2 fruit fly cellular contexts compared by ENCODE assay signal in the genomic region with DNA sequence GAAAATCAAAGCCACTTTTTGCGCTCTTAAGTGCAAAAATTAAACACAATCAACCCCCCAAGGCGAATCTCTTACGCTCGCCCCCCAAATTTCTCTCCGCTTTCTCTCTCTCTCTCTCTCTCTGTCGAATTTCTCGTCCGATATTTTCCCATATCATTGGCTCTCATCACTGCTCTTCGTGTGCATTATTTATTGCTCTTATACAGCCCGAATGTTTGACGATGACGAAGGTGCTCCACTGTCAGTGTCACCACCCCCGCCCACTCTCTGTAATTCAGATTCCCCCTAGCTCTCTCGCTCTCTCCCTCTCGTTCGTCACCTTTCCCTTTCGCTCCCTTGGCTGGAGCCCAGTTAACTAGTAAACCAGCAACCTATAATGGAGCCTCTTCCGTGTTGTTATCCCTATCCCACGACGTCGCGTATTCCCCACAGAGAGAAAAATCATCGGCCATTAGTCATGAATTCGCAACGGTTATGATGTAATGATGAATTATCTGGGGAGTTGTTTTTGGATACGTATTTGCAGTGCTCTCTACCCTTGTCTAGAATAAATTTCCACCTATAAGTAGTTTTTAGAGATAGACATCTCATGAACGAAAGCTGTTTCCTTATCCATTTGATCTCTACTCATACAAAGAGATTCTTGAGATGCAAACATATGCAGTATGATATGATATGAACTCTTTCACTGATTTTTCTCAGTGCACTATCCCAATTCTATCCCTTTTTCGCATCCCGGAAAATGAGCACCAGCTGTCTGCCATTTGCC.
TF ChIP-seq lines count a peak whose summit lies in the region.

No protein-coding gene starts in this region.

TF ChIP-seq in whole organism, embryonic, 481 proteins besides CTCF, POLR2A, EP300 and RAD21 (continued from another document and continues in another):
- TF ChIP-seq CG14965 (GFP tag; optimal IDR thresholded peaks at IDR 0.05; lab: Kevin White, UChicago; ENCODE audit: borderline replicate concordance) (no peak), Nf-YC (tag; optimal IDR thresholded peaks at IDR 0.05; lab: Kevin White, UChicago) (peak; percentile 3), trh (GFP tag; optimal IDR thresholded peaks at IDR 0.05; lab: Kevin White, UChicago) (no peak), Max (GFP tag; optimal IDR thresholded peaks at IDR 0.05; lab: Kevin White, UChicago) (peak; percentile 26), NK7.1 (GFP tag; optimal IDR thresholded peaks at IDR 0.05; lab: Kevin White, UChicago) (peak; percentile 19), Deaf1 (tag; optimal IDR thresholded peaks at IDR 0.05; lab: Kevin White, UChicago) (peak; percentile 83), Mad (GFP tag; optimal IDR thresholded peaks at IDR 0.05; lab: Kevin White, UChicago) (no peak), da (GFP tag; optimal IDR thresholded peaks at IDR 0.05; lab: Kevin White, UChicago) (peak; percentile 26), Atf3 (GFP tag; optimal IDR thresholded peaks at IDR 0.05; lab: Kevin White, UChicago) (peak; percentile 18), hth (optimal IDR thresholded peaks at IDR 0.05; lab: Kevin White, UChicago) (no peak), Mes4 (GFP tag; optimal IDR thresholded peaks at IDR 0.05; lab: Kevin White, UChicago) (no peak), C15 (GFP tag; IDR thresholded peaks at IDR 0.05; lab: Robert Waterston, UW) (no peak), CG6689 (GFP tag; IDR thresholded peaks at IDR 0.05; lab: Robert Waterston, UW) (peak; percentile 66; the same call in 1 of the 2 replicates), CG2712 (tag; optimal IDR thresholded peaks at IDR 0.05; lab: Kevin White, UChicago) (peak; percentile 50), CG4424 (GFP tag; optimal IDR thresholded peaks at IDR 0.05; lab: Kevin White, UChicago) (peak; percentile 72), Antp (GFP tag; optimal IDR thresholded peaks at IDR 0.05; lab: Kevin White, UChicago) (peak; percentile 62), Chrac-16 (GFP tag; optimal IDR thresholded peaks at IDR 0.05; lab: Kevin White, UChicago) (peak; percentile 32), Dp (GFP tag; optimal IDR thresholded peaks at IDR 0.05; lab: Kevin White, UChicago) (no peak), CG8478 (optimal IDR thresholded peaks at IDR 0.05; lab: Kevin White, UChicago) (no peak), Ets97D (GFP tag; optimal IDR thresholded peaks at IDR 0.05; lab: Kevin White, UChicago) (peak; percentile 23), Sry-δ (GFP tag; optimal IDR thresholded peaks at IDR 0.05; lab: Kevin White, UChicago) (peak; percentile 2), sqz (GFP tag; optimal IDR thresholded peaks at IDR 0.05; lab: Kevin White, UChicago) (no peak), CG12299 (tag; optimal IDR thresholded peaks at IDR 0.05; lab: Kevin White, UChicago) (peak; percentile 9), CG1792 (GFP tag; optimal IDR thresholded peaks at IDR 0.05; lab: Kevin White, UChicago) (peak; percentile 34), Meics (GFP tag; optimal IDR thresholded peaks at IDR 0.05; lab: Kevin White, UChicago) (peak; percentile 63), pho (GFP tag; optimal IDR thresholded peaks at IDR 0.05; lab: Kevin White, UChicago) (peak; percentile 52), CG15514 (GFP tag; optimal IDR thresholded peaks at IDR 0.05; lab: Kevin White, UChicago) (peak; percentile 15), CG7556 (GFP tag; optimal IDR thresholded peaks at IDR 0.05; lab: Kevin White, UChicago) (peak; percentile 50), psq (GFP tag; optimal IDR thresholded peaks at IDR 0.05; lab: Kevin White, UChicago) (no peak), sens (GFP tag; lab: Kevin White, UChicago) (peak; percentile 52), Xrp1 (GFP tag; IDR thresholded peaks at IDR 0.05; lab: Robert Waterston, UW) (peak; percentile 33; the same call in 1 of the 2 replicates), CG9817 (tag; optimal IDR thresholded peaks at IDR 0.05; lab: Kevin White, UChicago) (peak; percentile 34), CG14710 (tag; optimal IDR thresholded peaks at IDR 0.05; lab: Kevin White, UChicago) (peak; percentile 46), Nf-YA (GFP tag; IDR thresholded peaks at IDR 0.05; lab: Robert Waterston, UW) (0 out of 2 replicates have a peak, but pooled peaks have one; percentile 1), CG11456 (GFP tag; IDR thresholded peaks at IDR 0.05; lab: Robert Waterston, UW) (peak; percentile 66; the same call in 2 of the 3 replicates), Ets65A (GFP tag; lab: Kevin White, UChicago) (peak; percentile 79), CG9727 (GFP tag; optimal IDR thresholded peaks at IDR 0.05; lab: Kevin White, UChicago) (peak; percentile 63), ash1 (GFP tag; optimal IDR thresholded peaks at IDR 0.05; lab: Kevin White, UChicago) (no peak), CG1832 (GFP tag; optimal IDR thresholded peaks at IDR 0.05; lab: Kevin White, UChicago) (peak; percentile 58), sna (GFP tag; IDR thresholded peaks at IDR 0.05; lab: Robert Waterston, UW; ENCODE audit: partially characterized antibody) (peak; percentile 50; the same call in 1 of the 2 replicates), CG13624 (GFP tag; optimal IDR thresholded peaks at IDR 0.05; lab: Kevin White, UChicago) (peak; percentile 39), nerfin-2 (GFP tag; IDR thresholded peaks at IDR 0.05; lab: Robert Waterston, UW; ENCODE audit: partially characterized antibody) (no peak), org-1 (GFP tag; optimal IDR thresholded peaks at IDR 0.05; lab: Kevin White, UChicago) (peak; percentile 45), CG2120 (GFP tag; optimal IDR thresholded peaks at IDR 0.05; lab: Kevin White, UChicago) (peak; percentile 76), CG3163 (GFP tag; optimal IDR thresholded peaks at IDR 0.05; lab: Kevin White, UChicago) (peak; percentile 67), Vsx1 (GFP tag; optimal IDR thresholded peaks at IDR 0.05; lab: Kevin White, UChicago) (no peak), CG12744 (GFP tag; optimal IDR thresholded peaks at IDR 0.05; lab: Kevin White, UChicago) (no peak), CG11695 (GFP tag; IDR thresholded peaks at IDR 0.05; lab: Robert Waterston, UW) (peak; percentile 53; the same call in 2 of the 3 replicates), odd (GFP tag; optimal IDR thresholded peaks at IDR 0.05; lab: Kevin White, UChicago) (no peak), Oli (tag; optimal IDR thresholded peaks at IDR 0.05; lab: Kevin White, UChicago) (peak; percentile 63), wek (GFP tag; optimal IDR thresholded peaks at IDR 0.05; lab: Kevin White, UChicago) (no peak), CG2889 (GFP tag; IDR thresholded peaks at IDR 0.05; lab: Robert Waterston, UW) (no peak), Ptx1 (GFP tag; IDR thresholded peaks at IDR 0.05; lab: Robert Waterston, UW) (peak; percentile 66), twi (tag; optimal IDR thresholded peaks at IDR 0.05; lab: Kevin White, UChicago) (peak; percentile 31), jing (GFP tag; optimal IDR thresholded peaks at IDR 0.05; lab: Kevin White, UChicago) (peak; percentile 18), exex (tag; optimal IDR thresholded peaks at IDR 0.05; lab: Kevin White, UChicago) (no peak), CG7372 (GFP tag; IDR thresholded peaks at IDR 0.05; lab: Robert Waterston, UW) (no peak), dpn (GFP tag; optimal IDR thresholded peaks at IDR 0.05; lab: Kevin White, UChicago) (peak; percentile 60 to 66), unc-4 (GFP tag; IDR thresholded peaks at IDR 0.05; lab: Robert Waterston, UW; ENCODE audit: partially characterized antibody) (no peak), CG10959 (GFP tag; IDR thresholded peaks at IDR 0.05; lab: Robert Waterston, UW) (no peak)

TF ChIP-seq in whole organism, prepupa, 60 proteins besides CTCF, POLR2A, EP300 and RAD21 (continued from another document):
- peak in 1 of 2 experiments; percentile 0 for TF ChIP-seq ss (GFP tag; optimal IDR thresholded peaks at IDR 0.05; lab: Kevin White, UChicago)
- TF ChIP-seq CG1621 (tag; optimal IDR thresholded peaks at IDR 0.05; lab: Kevin White, UChicago): no peak
- peak; percentile 24 for TF ChIP-seq pdm3 (GFP tag; optimal IDR thresholded peaks at IDR 0.05; lab: Kevin White, UChicago)
- peak; percentile 26 for TF ChIP-seq spab (GFP tag; optimal IDR thresholded peaks at IDR 0.05; lab: Kevin White, UChicago)
- TF ChIP-seq CG8119 (GFP tag; IDR thresholded peaks at IDR 0.05; lab: Robert Waterston, UW): peak; percentile 44; the same call in 1 of the 3 replicates
- TF ChIP-seq Eip75B (GFP tag; optimal IDR thresholded peaks at IDR 0.05; lab: Kevin White, UChicago): peak; percentile 13
- peak; percentile 75 for TF ChIP-seq CG32006 (GFP tag; optimal IDR thresholded peaks at IDR 0.05; lab: Kevin White, UChicago)
- peak; percentile 1 for TF ChIP-seq Sox102F (GFP tag; optimal IDR thresholded peaks at IDR 0.05; lab: Kevin White, UChicago)
- TF ChIP-seq fd85E (GFP tag; optimal IDR thresholded peaks at IDR 0.05; lab: Kevin White, UChicago): no peak
- peak; percentile 21 for TF ChIP-seq CG10669 (GFP tag; optimal IDR thresholded peaks at IDR 0.05; lab: Kevin White, UChicago)
- peak; percentile 3 for TF ChIP-seq Hr39 (GFP tag; optimal IDR thresholded peaks at IDR 0.05; lab: Kevin White, UChicago)
- peak; percentile 29; the same call in 1 of the 3 replicates for TF ChIP-seq eg (GFP tag; IDR thresholded peaks at IDR 0.05; lab: Robert Waterston, UW)
- peak; percentile 17 for TF ChIP-seq CG3919 (GFP tag; optimal IDR thresholded peaks at IDR 0.05; lab: Kevin White, UChicago)
- peak; percentile 49 for TF ChIP-seq CG6276 (GFP tag; optimal IDR thresholded peaks at IDR 0.05; lab: Kevin White, UChicago)
- no peak for TF ChIP-seq net (GFP tag; optimal IDR thresholded peaks at IDR 0.05; lab: Kevin White, UChicago)
TF ChIP-seq in whole organism, prepupa: peak in this region for 24.
